Worm (Caenorhabditis elegans) whole organism, L3 larva: ENCODE data around the gene ZK287.4.

Experiments
- R02D3.7 ChIP-seq: fragments of 150-350 bp; optimal IDR thresholded peaks from 2 replicates; lab custom pipeline; 2014; ENCODE audit warnings: missing biosample characterization, missing genetic modification characterization
- ZK546.5 ChIP-seq: sonication (generic microtip); optimal IDR thresholded peaks from 2 replicates; lab custom pipeline; 2017; ENCODE audit warnings: missing biosample characterization, missing genetic modification characterization
- aly-2 ChIP-seq: fragments of 150-350 bp; optimal IDR thresholded peaks from 2 replicates; lab custom pipeline; 2014; ENCODE audit warnings: missing biosample characterization, missing genetic modification characterization
- ama-1 ChIP-seq: fragments of 150-350 bp; optimal IDR thresholded peaks from 2 replicates; lab custom pipeline; 2018
- ceh-16 ChIP-seq: sonication (generic microtip); optimal IDR thresholded peaks from 2 replicates; lab custom pipeline; 2017; ENCODE audit warnings: missing biosample characterization, missing genetic modification characterization
- ceh-28 ChIP-seq: fragments of 150-350 bp; optimal IDR thresholded peaks from 2 replicates; lab custom pipeline; 2014; ENCODE audit warnings: missing biosample characterization, missing genetic modification reagents, missing genetic modification characterization
- ceh-82 ChIP-seq: fragments of 150-350 bp; optimal IDR thresholded peaks from 2 replicates; lab custom pipeline; 2014; ENCODE audit warnings: missing biosample characterization, missing genetic modification characterization
- ceh-9 ChIP-seq: sonication (generic microtip); optimal IDR thresholded peaks from 2 replicates; lab custom pipeline; 2018; ENCODE audit warnings: missing biosample characterization, missing genetic modification characterization
- daf-12 ChIP-seq: fragments of 150-350 bp; optimal IDR thresholded peaks from 2 replicates; lab custom pipeline; 2014; ENCODE audit warnings: missing biosample characterization, missing genetic modification reagents, missing genetic modification characterization
- egl-27 ChIP-seq: sonication (generic microtip); optimal IDR thresholded peaks from 4 replicates; lab custom pipeline; 2017; ENCODE audit warnings: missing biosample characterization, missing genetic modification reagents, missing genetic modification characterization
- egl-5 ChIP-seq: fragments of 150-350 bp; optimal IDR thresholded peaks from 2 replicates; lab custom pipeline; 2017; ENCODE audit warnings: missing biosample characterization, missing genetic modification reagents, missing genetic modification characterization, inconsistent platforms
- elt-1 ChIP-seq: fragments of 150-350 bp; optimal IDR thresholded peaks from 2 replicates; lab custom pipeline; 2014; ENCODE audit warnings: missing biosample characterization, missing genetic modification characterization
- elt-2 ChIP-seq: sonication (generic microtip); optimal IDR thresholded peaks from 2 replicates; lab custom pipeline; 2016; ENCODE audit warnings: missing genetic modification reagents, mild to moderate bottlenecking, missing genetic modification characterization, missing compliant biosample characterization
- elt-3 ChIP-seq, 3 experiments: fragments of 150-350 bp in 1 of 3; sonication (generic microtip) in 2 of 3; optimal IDR thresholded peaks; 2 replicates in 2 of 3; 4 replicates in 1 of 3; lab custom pipeline; 2014 to 2017; ENCODE audit warnings: missing biosample characterization in 3 of 3, missing genetic modification characterization in 3 of 3
- eor-1 ChIP-seq, 2 experiments: fragments of 150-350 bp; optimal IDR thresholded peaks; 2 replicates each; lab custom pipeline; 2014 to 2018; ENCODE audit warnings: missing biosample characterization in 2 of 2, missing genetic modification characterization in 2 of 2
- fkh-10 ChIP-seq: sonication (generic microtip); optimal IDR thresholded peaks from 2 replicates; lab custom pipeline; 2017; ENCODE audit warnings: missing biosample characterization, missing genetic modification reagents, missing genetic modification characterization
- fkh-2 ChIP-seq: fragments of 150-350 bp; optimal IDR thresholded peaks from 2 replicates; lab custom pipeline; 2014; ENCODE audit warnings: missing biosample characterization, missing genetic modification reagents, missing genetic modification characterization
- fos-1 ChIP-seq: fragments of 150-350 bp; optimal IDR thresholded peaks from 2 replicates; lab custom pipeline; 2014; ENCODE audit warnings: missing biosample characterization, missing genetic modification characterization
- hmg-11 ChIP-seq: sonication (generic microtip); optimal IDR thresholded peaks from 2 replicates; lab custom pipeline; 2016; ENCODE audit warnings: missing genetic modification characterization, missing compliant biosample characterization
- jun-1 ChIP-seq: fragments of 150-350 bp; optimal IDR thresholded peaks from 2 replicates; lab custom pipeline; 2014; ENCODE audit warnings: missing biosample characterization, missing genetic modification reagents, missing genetic modification characterization
- lin-15B ChIP-seq: fragments of 150-350 bp; optimal IDR thresholded peaks from 2 replicates; lab custom pipeline; 2014; ENCODE audit warnings: missing biosample characterization, missing genetic modification characterization
- lin-39 ChIP-seq: fragments of 150-350 bp; optimal IDR thresholded peaks from 2 replicates; lab custom pipeline; 2018; ENCODE audit warnings: missing biosample characterization, missing genetic modification reagents, missing genetic modification characterization
- lsy-12 ChIP-seq: sonication (generic microtip); optimal IDR thresholded peaks from 2 replicates; lab custom pipeline; 2016; ENCODE audit warnings: mild to moderate bottlenecking, missing genetic modification characterization, missing compliant biosample characterization
- mdl-1 ChIP-seq: fragments of 150-350 bp; optimal IDR thresholded peaks from 2 replicates; lab custom pipeline; 2014; ENCODE audit warnings: missing biosample characterization, missing genetic modification characterization
- mml-1 ChIP-seq: fragments of 150-350 bp; sonication (generic microtip); optimal IDR thresholded peaks from 3 replicates; lab custom pipeline; 2014; ENCODE audit warnings: missing biosample characterization, missing genetic modification characterization
- nfya-1 ChIP-seq: sonication (generic microtip); optimal IDR thresholded peaks from 2 replicates; lab custom pipeline; 2017; ENCODE audit warnings: missing genetic modification characterization, mild to moderate bottlenecking, missing compliant biosample characterization, antibody characterized with exemption, moderate library complexity; ENCODE audit not compliant: insufficient read depth
- nhr-11 ChIP-seq: fragments of 150-350 bp; optimal IDR thresholded peaks from 2 replicates; lab custom pipeline; 2014; ENCODE audit warnings: missing biosample characterization, missing genetic modification characterization
- nhr-12 ChIP-seq: fragments of 150-350 bp; optimal IDR thresholded peaks from 2 replicates; lab custom pipeline; 2014; ENCODE audit warnings: missing biosample characterization, missing genetic modification characterization
- nhr-23 ChIP-seq: fragments of 150-350 bp; optimal IDR thresholded peaks from 2 replicates; lab custom pipeline; 2014; ENCODE audit warnings: missing biosample characterization, missing genetic modification reagents, missing genetic modification characterization
- nhr-237 ChIP-seq: fragments of 150-350 bp; optimal IDR thresholded peaks from 2 replicates; lab custom pipeline; 2014; ENCODE audit warnings: missing biosample characterization, missing genetic modification characterization
- nhr-25 ChIP-seq: sonication (generic microtip); optimal IDR thresholded peaks from 2 replicates; lab custom pipeline; 2017; ENCODE audit warnings: missing biosample characterization, missing genetic modification characterization
- nhr-28 ChIP-seq: fragments of 150-350 bp; optimal IDR thresholded peaks from 2 replicates; lab custom pipeline; 2014; ENCODE audit warnings: missing biosample characterization, missing genetic modification characterization
- nhr-43 ChIP-seq: sonication (generic microtip); optimal IDR thresholded peaks from 2 replicates; lab custom pipeline; 2016; ENCODE audit warnings: mild to moderate bottlenecking, missing genetic modification characterization, missing compliant biosample characterization; ENCODE audit not compliant: poor library complexity, severe bottlenecking
- nhr-67 ChIP-seq: fragments of 150-350 bp; optimal IDR thresholded peaks from 2 replicates; lab custom pipeline; 2014; ENCODE audit warnings: missing biosample characterization, missing genetic modification characterization
- nhr-76 ChIP-seq: fragments of 150-350 bp; sonication (generic microtip); optimal IDR thresholded peaks from 5 replicates; lab custom pipeline; 2014; ENCODE audit warnings: missing biosample characterization, missing genetic modification characterization
- nhr-77 ChIP-seq: fragments of 150-350 bp; optimal IDR thresholded peaks from 2 replicates; lab custom pipeline; 2014; ENCODE audit warnings: missing biosample characterization, missing genetic modification characterization
- pha-4 ChIP-seq: fragments of 150-350 bp; optimal IDR thresholded peaks from 2 replicates; lab custom pipeline; 2014; ENCODE audit warnings: missing biosample characterization, missing genetic modification reagents, missing genetic modification characterization
- pqm-1 ChIP-seq: fragments of 150-350 bp; optimal IDR thresholded peaks from 2 replicates; lab custom pipeline; 2017; ENCODE audit warnings: missing biosample characterization, missing genetic modification characterization, inconsistent platforms
- sea-2 ChIP-seq: fragments of 150-350 bp; sonication (generic microtip); optimal IDR thresholded peaks from 4 replicates; lab custom pipeline; 2014; ENCODE audit warnings: missing biosample characterization, missing genetic modification reagents, missing genetic modification characterization
- skn-1 ChIP-seq: fragments of 150-350 bp; optimal IDR thresholded peaks from 2 replicates; lab custom pipeline; 2014; ENCODE audit warnings: missing biosample characterization, missing genetic modification characterization
- snpc-4 ChIP-seq: fragments of 150-350 bp; optimal IDR thresholded peaks from 2 replicates; lab custom pipeline; 2014; ENCODE audit warnings: missing biosample characterization, missing genetic modification characterization
- tbx-2 ChIP-seq: sonication (generic microtip); optimal IDR thresholded peaks from 2 replicates; lab custom pipeline; 2016; ENCODE audit warnings: mild to moderate bottlenecking, missing genetic modification characterization, missing compliant biosample characterization
- unc-39 ChIP-seq: sonication (generic microtip); optimal IDR thresholded peaks from 4 replicates; lab custom pipeline; 2017; ENCODE audit warnings: missing biosample characterization, missing genetic modification characterization
- unc-62 ChIP-seq: fragments of 150-350 bp; sonication (generic microtip); optimal IDR thresholded peaks from 4 replicates; lab custom pipeline; 2014; ENCODE audit warnings: missing biosample characterization, missing genetic modification reagents, missing genetic modification characterization
- zag-1 ChIP-seq: fragments of 150-350 bp; optimal IDR thresholded peaks from 2 replicates; lab custom pipeline; 2014; ENCODE audit warnings: missing biosample characterization, missing genetic modification characterization
- ztf-11 ChIP-seq: fragments of 150-350 bp; optimal IDR thresholded peaks from 2 replicates; lab custom pipeline; 2014; ENCODE audit warnings: missing biosample characterization, missing genetic modification characterization
- ztf-4 ChIP-seq: fragments of 150-350 bp; optimal IDR thresholded peaks from 2 replicates; lab custom pipeline; 2014; ENCODE audit warnings: missing biosample characterization, missing genetic modification characterization

Gene ZK287.4

ce11 chrV:9731852-9732251 lies 46.4 kb upstream of the ZK287.4 start (continued):
- TF ChIP-seq elt-2 (tag; lab: Kevin White, UChicago) (no peak), lin-39 (tag; lab: Kevin White, UChicago) (peak; percentile 64), snpc-4 (tag; lab: Kevin White, UChicago) (peak; percentile 3), ceh-28 (tag; lab: Kevin White, UChicago) (no peak), daf-12 (tag; lab: Kevin White, UChicago) (no peak), hmg-11 (tag; lab: Kevin White, UChicago) (no peak), ceh-82 (tag; lab: Kevin White, UChicago) (no peak)

- peak; percentile 82 for TF ChIP-seq pha-4 (tag; lab: Kevin White, UChicago)
- peak; percentile 89 for TF ChIP-seq jun-1 (tag; lab: Kevin White, UChicago)
- TF ChIP-seq zag-1: peak; percentile 58
- TF ChIP-seq skn-1 (tag; lab: Kevin White, UChicago): peak; percentile 80
- peak; percentile 75 for TF ChIP-seq ztf-4
- TF ChIP-seq nhr-43: peak; percentile 73
- peak; percentile 74 for TF ChIP-seq ceh-28 (tag; lab: Kevin White, UChicago)
- no peak for TF ChIP-seq daf-12 (tag; lab: Kevin White, UChicago)
- peak; percentile 90 for TF ChIP-seq egl-5
- no peak for TF ChIP-seq ztf-11 (tag; lab: Kevin White, UChicago)
- no peak for TF ChIP-seq aly-2 (tag; lab: Kevin White, UChicago)
- TF ChIP-seq lin-15B (tag; lab: Kevin White, UChicago): peak; percentile 91
- peak; percentile 99 for TF ChIP-seq lin-39 (tag; lab: Kevin White, UChicago)
- TF ChIP-seq R02D3.7: peak; percentile 58
- TF ChIP-seq ceh-9 (tag; lab: Kevin White, UChicago): no peak
- TF ChIP-seq fkh-10 (GFP tag; lab: Kevin White, UChicago): peak; percentile 84
- TF ChIP-seq sea-2: peak; percentile 10
- TF ChIP-seq mdl-1 (tag; lab: Kevin White, UChicago): peak; percentile 95
- no peak for TF ChIP-seq nhr-67 (tag; lab: Kevin White, UChicago)
- no peak for TF ChIP-seq mml-1 (tag; lab: Kevin White, UChicago)
- TF ChIP-seq nhr-23 (tag; lab: Kevin White, UChicago): peak; percentile 83
- peak; percentile 61 for TF ChIP-seq fos-1
- peak; percentile 69 for TF ChIP-seq snpc-4 (tag; lab: Kevin White, UChicago)
- TF ChIP-seq nhr-12 (tag; lab: Kevin White, UChicago): no peak
- TF ChIP-seq egl-27: peak; percentile 73
- TF ChIP-seq eor-1 (tag; optimal IDR thresholded peaks at IDR 0.05; lab: Kevin White, UChicago): no peak
- no peak for TF ChIP-seq nhr-28
- peak; percentile 51 for TF ChIP-seq nhr-77 (tag; lab: Kevin White, UChicago)
- TF ChIP-seq unc-62 (GFP tag; lab: Kevin White, UChicago): peak; percentile 93
- TF ChIP-seq pqm-1 (tag; lab: Kevin White, UChicago): peak; percentile 90
- peak; percentile 89 for TF ChIP-seq nhr-11 (tag; lab: Kevin White, UChicago)
- peak; percentile 76 for TF ChIP-seq fkh-2 (tag; lab: Kevin White, UChicago)
- no peak for TF ChIP-seq ceh-16 (tag; lab: Kevin White, UChicago)
- peak; percentile 67 for TF ChIP-seq tbx-2 (tag; lab: Kevin White, UChicago)
- TF ChIP-seq elt-3 (tag; optimal IDR thresholded peaks at IDR 0.05; lab: Kevin White, UChicago): peak in 2 of 3 experiments; percentile 14 to 21
- TF ChIP-seq nhr-25 (tag; lab: Kevin White, UChicago): peak; percentile 93
- TF ChIP-seq hmg-11 (tag; lab: Kevin White, UChicago): peak; percentile 100
- TF ChIP-seq elt-2 (tag; lab: Kevin White, UChicago): peak; percentile 97
- TF ChIP-seq ceh-82 (tag; lab: Kevin White, UChicago): peak; percentile 74
- peak; percentile 92 for TF ChIP-seq lsy-12 (tag; lab: Kevin White, UChicago)
- TF ChIP-seq nhr-76 (tag; lab: Kevin White, UChicago): no peak
- TF ChIP-seq nfya-1 (tag; lab: Kevin White, UChicago): peak; percentile 100
- peak; percentile 37 for TF ChIP-seq elt-1
- TF ChIP-seq unc-39 (tag; lab: Kevin White, UChicago): peak; percentile 63
- peak; percentile 99 for TF ChIP-seq ama-1 (lab: Kevin White, UChicago)
- TF ChIP-seq nhr-237: no peak
- peak; percentile 70 for TF ChIP-seq ZK546.5 (tag; lab: Kevin White, UChicago)
Measured at ce11 chrV:9730743-9731706, 45.6 kb upstream of the ZK287.4 start.
